Worm (Caenorhabditis elegans): Measurements from ENCODE around the gene twk-35.

twk-35 gene

DNA sequence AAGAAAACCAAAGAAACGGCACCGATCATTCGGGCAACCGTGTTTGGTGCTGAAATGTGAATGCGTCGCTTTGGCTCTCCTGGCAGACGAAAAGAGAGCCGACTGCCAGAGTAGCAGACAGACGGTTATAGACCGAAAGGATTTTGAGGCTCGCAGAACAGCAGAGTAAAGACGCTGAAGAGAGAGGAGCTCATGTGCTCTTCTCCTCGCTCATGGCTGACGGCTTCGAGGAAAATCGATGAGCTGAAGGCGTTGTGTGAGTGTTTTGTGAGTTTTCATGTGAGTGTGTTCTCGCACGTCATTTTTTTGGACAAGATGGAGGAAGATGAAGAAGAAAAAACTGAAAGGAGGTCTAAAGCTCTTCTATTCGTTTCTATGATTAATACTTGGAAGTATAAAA is 34.0 kb upstream of the twk-35 start, which contains the start of gene sbt-1:
sbt-1 (minus strand) TSS at position 62 of the 400 bp plus-strand sequence.
- no peak for TF ChIP-seq F13C5.2 (tag; optimal IDR thresholded peaks at IDR 0.05)
- no peak for TF ChIP-seq ceh-36 (tag; optimal IDR thresholded peaks at IDR 0.05)
- TF ChIP-seq scrt-1 (GFP tag; IDR thresholded peaks at IDR 0.05): no peak
- TF ChIP-seq aly-1 (tag; optimal IDR thresholded peaks at IDR 0.05): no peak
- TF ChIP-seq sea-1 (GFP tag; conservative IDR thresholded peaks at IDR 0.05): no peak
- TF ChIP-seq ceh-13 (GFP tag; optimal IDR thresholded peaks at IDR 0.05): no peak
- no peak for TF ChIP-seq pes-1 (GFP tag; IDR thresholded peaks at IDR 0.05)
- no peak for TF ChIP-seq tbx-11 (GFP tag; IDR thresholded peaks at IDR 0.05)
- TF ChIP-seq flt-1 (GFP tag; IDR thresholded peaks at IDR 0.05): no peak
- no peak for TF ChIP-seq hmg-4 (GFP tag; optimal IDR thresholded peaks at IDR 0.05)
- TF ChIP-seq hmbx-1 (tag; optimal IDR thresholded peaks at IDR 0.05): no peak
- no peak for TF ChIP-seq B0310.2 (tag; optimal IDR thresholded peaks at IDR 0.05)
- TF ChIP-seq hnd-1 (tag; optimal IDR thresholded peaks at IDR 0.05): no peak
- no peak for TF ChIP-seq tbx-37 (GFP tag; conservative IDR thresholded peaks at IDR 0.05)
- no peak for TF ChIP-seq tra-4 (tag; optimal IDR thresholded peaks at IDR 0.05)
- no peak for TF ChIP-seq ets-7 (tag; optimal IDR thresholded peaks at IDR 0.05)
- TF ChIP-seq ama-1 (optimal IDR thresholded peaks at IDR 0.05): no peak

DNA sequence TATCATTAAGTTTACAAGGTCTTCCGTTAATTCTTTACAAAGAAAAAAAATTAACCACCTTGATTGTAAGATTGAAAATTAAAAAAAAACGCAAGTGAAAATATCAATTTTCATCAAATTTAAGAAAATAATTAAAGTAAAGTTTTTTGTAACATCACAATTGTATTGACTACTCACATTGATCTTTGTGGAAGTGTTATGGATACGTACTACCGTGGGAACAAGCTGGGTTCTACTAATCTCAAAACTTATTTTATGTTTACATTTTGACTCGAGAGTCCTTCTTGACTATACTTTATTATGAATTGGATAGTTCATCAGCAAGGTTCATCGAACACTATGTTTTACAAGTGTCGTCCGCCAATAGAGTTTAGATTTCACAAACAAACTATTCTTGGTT is 33.3 kb upstream of the twk-35 start, which contains the start of gene num-1:
num-1 (plus strand) TSS at position 301 of the 400 bp plus-strand sequence.
- TF ChIP-seq ets-7 (tag; optimal IDR thresholded peaks at IDR 0.05): no peak
- TF ChIP-seq tbx-37 (GFP tag; conservative IDR thresholded peaks at IDR 0.05): no peak
- no peak for TF ChIP-seq tra-4 (tag; optimal IDR thresholded peaks at IDR 0.05)
- no peak for TF ChIP-seq pes-1 (GFP tag; IDR thresholded peaks at IDR 0.05)
- no peak for TF ChIP-seq flt-1 (GFP tag; IDR thresholded peaks at IDR 0.05)
- no peak for TF ChIP-seq sea-1 (GFP tag; conservative IDR thresholded peaks at IDR 0.05)
- no peak for TF ChIP-seq scrt-1 (GFP tag; IDR thresholded peaks at IDR 0.05)
- TF ChIP-seq hnd-1 (tag; optimal IDR thresholded peaks at IDR 0.05): no peak
- TF ChIP-seq ceh-36 (tag; optimal IDR thresholded peaks at IDR 0.05): no peak
- TF ChIP-seq F13C5.2 (tag; optimal IDR thresholded peaks at IDR 0.05): no peak
- no peak for TF ChIP-seq hmbx-1 (tag; optimal IDR thresholded peaks at IDR 0.05)
- TF ChIP-seq ama-1 (optimal IDR thresholded peaks at IDR 0.05): no peak

DNA sequence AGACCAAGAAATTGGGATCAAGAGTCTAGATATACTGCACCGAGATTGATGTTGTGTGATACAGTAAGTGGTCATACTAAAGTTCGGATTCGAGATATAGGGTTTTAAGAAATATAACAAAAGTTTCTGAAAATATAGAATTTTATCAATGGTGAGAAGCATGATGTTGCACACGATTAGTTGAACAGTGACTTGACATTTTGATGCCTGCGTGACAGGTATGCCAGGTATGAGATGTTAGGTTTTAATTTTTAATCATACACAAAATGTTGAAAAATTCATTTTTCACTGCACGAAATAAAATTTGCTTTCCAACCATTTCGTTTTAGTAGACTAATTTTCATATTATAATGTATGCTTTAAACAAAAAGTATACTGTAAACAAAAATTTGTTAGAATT is 32.4 kb upstream of the twk-35 start:
- TF ChIP-seq scrt-1 (GFP tag; IDR thresholded peaks at IDR 0.05) (no peak), flt-1 (GFP tag; IDR thresholded peaks at IDR 0.05) (no peak), ama-1 (optimal IDR thresholded peaks at IDR 0.05) (no peak), ets-7 (tag; optimal IDR thresholded peaks at IDR 0.05) (no peak), tbx-37 (GFP tag; conservative IDR thresholded peaks at IDR 0.05) (no peak), tra-4 (tag; optimal IDR thresholded peaks at IDR 0.05) (no peak), hmbx-1 (tag; optimal IDR thresholded peaks at IDR 0.05) (no peak), B0310.2 (tag; optimal IDR thresholded peaks at IDR 0.05) (no peak), aly-1 (tag; optimal IDR thresholded peaks at IDR 0.05) (no peak), sea-1 (GFP tag; conservative IDR thresholded peaks at IDR 0.05) (no peak), ceh-36 (tag; optimal IDR thresholded peaks at IDR 0.05) (no peak), pes-1 (GFP tag; IDR thresholded peaks at IDR 0.05) (no peak), tbx-11 (GFP tag; IDR thresholded peaks at IDR 0.05) (no peak), hmg-4 (GFP tag; optimal IDR thresholded peaks at IDR 0.05) (no peak), ceh-13 (GFP tag; optimal IDR thresholded peaks at IDR 0.05) (no peak), hnd-1 (tag; optimal IDR thresholded peaks at IDR 0.05) (no peak), F13C5.2 (tag; optimal IDR thresholded peaks at IDR 0.05) (no peak)

DNA sequence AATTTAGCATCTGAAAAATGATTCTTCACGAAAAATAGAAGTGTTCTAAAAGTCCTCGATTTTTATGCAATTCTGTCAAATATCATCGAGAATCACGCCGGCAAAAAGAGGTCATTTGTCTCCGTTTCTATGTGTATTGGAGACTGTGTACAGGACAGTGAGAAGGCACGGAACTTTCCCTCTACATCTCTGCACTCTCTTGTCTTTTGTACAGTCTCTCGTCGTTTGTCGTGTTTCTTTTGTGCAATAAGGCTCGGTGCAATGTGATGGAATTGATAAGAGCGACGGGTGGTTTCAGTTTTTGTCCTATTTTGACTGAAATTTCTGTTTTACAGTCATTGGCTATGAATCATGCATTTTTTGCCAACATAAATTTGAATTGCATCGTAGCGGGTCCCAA is 30.9 kb upstream of the twk-35 start:
- no peak for TF ChIP-seq hmg-4 (GFP tag; optimal IDR thresholded peaks at IDR 0.05)
- no peak for TF ChIP-seq ama-1 (optimal IDR thresholded peaks at IDR 0.05)
- no peak for TF ChIP-seq pes-1 (GFP tag; IDR thresholded peaks at IDR 0.05)
- no peak for TF ChIP-seq sea-1 (GFP tag; conservative IDR thresholded peaks at IDR 0.05)
- no peak for TF ChIP-seq ets-7 (tag; optimal IDR thresholded peaks at IDR 0.05)
- no peak for TF ChIP-seq aly-1 (tag; optimal IDR thresholded peaks at IDR 0.05)
- TF ChIP-seq flt-1 (GFP tag; IDR thresholded peaks at IDR 0.05): no peak

DNA sequence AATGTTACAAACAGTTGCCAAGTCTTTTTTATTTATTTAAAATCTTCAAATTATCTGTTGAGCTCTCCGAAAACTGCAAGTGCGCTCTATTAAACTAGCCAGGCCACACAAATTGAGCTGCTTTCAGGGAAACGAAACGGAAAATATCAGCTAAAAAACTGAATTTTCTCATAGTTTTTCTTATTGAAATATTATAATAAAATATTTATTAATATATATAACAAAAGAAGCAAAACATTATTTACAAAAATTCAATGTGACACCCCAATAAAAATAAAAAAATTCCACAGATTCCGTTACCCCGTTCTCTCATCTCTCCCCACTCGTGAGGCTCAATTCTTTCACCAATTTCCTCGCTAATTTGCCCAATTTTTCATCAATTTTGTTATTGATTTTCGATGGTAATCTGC is 30.2 kb upstream of the twk-35 start:
- TF ChIP-seq tbx-11 (GFP tag; IDR thresholded peaks at IDR 0.05) (no peak), sea-1 (GFP tag; conservative IDR thresholded peaks at IDR 0.05) (no peak), ets-7 (tag; optimal IDR thresholded peaks at IDR 0.05) (no peak), tra-4 (tag; optimal IDR thresholded peaks at IDR 0.05) (no peak), hmg-4 (GFP tag; optimal IDR thresholded peaks at IDR 0.05) (no peak), hnd-1 (tag; optimal IDR thresholded peaks at IDR 0.05) (no peak), pes-1 (GFP tag; IDR thresholded peaks at IDR 0.05) (0 out of 2 replicates have a peak, but pooled peaks have one; percentile 52), flt-1 (GFP tag; IDR thresholded peaks at IDR 0.05) (no peak), ceh-36 (tag; optimal IDR thresholded peaks at IDR 0.05) (no peak), hmbx-1 (tag; optimal IDR thresholded peaks at IDR 0.05) (no peak), aly-1 (tag; optimal IDR thresholded peaks at IDR 0.05) (no peak), F13C5.2 (tag; optimal IDR thresholded peaks at IDR 0.05) (no peak), B0310.2 (tag; optimal IDR thresholded peaks at IDR 0.05) (no peak), scrt-1 (GFP tag; IDR thresholded peaks at IDR 0.05) (no peak), ama-1 (optimal IDR thresholded peaks at IDR 0.05) (no peak), ceh-13 (GFP tag; optimal IDR thresholded peaks at IDR 0.05) (peak; percentile 24), tbx-37 (GFP tag; conservative IDR thresholded peaks at IDR 0.05) (0 out of 2 replicates have a peak, but pooled peaks have one; percentile 6)

DNA sequence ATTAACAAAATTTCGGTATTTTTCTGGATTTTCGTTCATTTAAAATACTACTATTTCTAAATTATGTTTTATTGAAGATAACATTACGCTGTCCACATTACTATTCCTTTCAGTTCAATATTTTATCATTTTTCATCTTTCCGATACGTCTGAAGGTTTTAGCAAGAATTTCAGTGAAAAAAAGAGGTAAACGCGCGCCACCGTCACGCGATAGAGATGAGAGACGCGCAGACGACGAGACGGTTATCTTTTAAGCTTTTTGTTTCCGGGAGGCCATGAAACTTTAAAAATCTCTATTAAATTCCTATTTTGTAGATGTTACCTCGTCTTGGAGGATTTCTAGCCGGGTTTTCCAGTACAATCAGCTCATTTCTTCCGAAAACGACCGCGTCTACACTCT is 25.0 kb upstream of the twk-35 start, which contains the start of gene mrps-12:
mrps-12 (plus strand) TSS at position 316 of the 400 bp plus-strand sequence.
- no peak for TF ChIP-seq tbx-11 (GFP tag; IDR thresholded peaks at IDR 0.05)
- TF ChIP-seq ceh-13 (GFP tag; optimal IDR thresholded peaks at IDR 0.05): no peak
- TF ChIP-seq pes-1 (GFP tag; IDR thresholded peaks at IDR 0.05): 0 out of 2 replicates have a peak, but pooled peaks have one; percentile 3

DNA sequence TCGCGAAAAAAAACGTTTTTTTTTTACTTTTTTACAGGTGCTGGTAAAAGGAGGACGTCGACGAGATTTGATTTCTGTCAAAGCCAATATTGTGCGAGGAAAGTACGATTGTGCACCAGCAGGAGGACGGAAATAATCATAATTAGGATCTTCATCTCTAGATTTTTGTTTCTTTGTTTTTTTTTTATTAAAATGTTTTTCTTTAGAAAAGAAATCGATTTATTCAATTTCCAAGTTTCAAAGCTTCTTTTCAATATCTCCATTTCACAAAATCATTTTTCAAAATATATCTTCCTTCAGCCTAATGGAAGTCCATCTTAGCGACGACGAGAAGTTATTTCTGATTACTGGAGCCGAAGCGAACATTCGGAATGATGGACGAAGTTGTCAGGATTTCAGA is 24.2 kb upstream of the twk-35 start, which contains the start of gene exos-7:
exos-7 (plus strand) TSS at position 301 of the 400 bp plus-strand sequence.
- TF ChIP-seq sea-1 (GFP tag; conservative IDR thresholded peaks at IDR 0.05): no peak
- no peak for TF ChIP-seq tbx-37 (GFP tag; conservative IDR thresholded peaks at IDR 0.05)
- TF ChIP-seq hmg-4 (GFP tag; optimal IDR thresholded peaks at IDR 0.05): no peak
- TF ChIP-seq scrt-1 (GFP tag; IDR thresholded peaks at IDR 0.05): no peak
- TF ChIP-seq tbx-11 (GFP tag; IDR thresholded peaks at IDR 0.05): no peak
- no peak for TF ChIP-seq B0310.2 (tag; optimal IDR thresholded peaks at IDR 0.05)
- TF ChIP-seq F13C5.2 (tag; optimal IDR thresholded peaks at IDR 0.05): no peak
- no peak for TF ChIP-seq aly-1 (tag; optimal IDR thresholded peaks at IDR 0.05)
- no peak for TF ChIP-seq hmbx-1 (tag; optimal IDR thresholded peaks at IDR 0.05)
- TF ChIP-seq ets-7 (tag; optimal IDR thresholded peaks at IDR 0.05): no peak
- TF ChIP-seq hnd-1 (tag; optimal IDR thresholded peaks at IDR 0.05): no peak
- TF ChIP-seq ceh-36 (tag; optimal IDR thresholded peaks at IDR 0.05): no peak
- TF ChIP-seq pes-1 (GFP tag; IDR thresholded peaks at IDR 0.05): no peak

All from whole organism, early embryonic.